Fruit fly (Drosophila melanogaster): ENCODE measurements around the gene Rlip.

- no peak for TF ChIP-seq CG8478 (optimal IDR thresholded peaks at IDR 0.05)
- no peak for TF ChIP-seq CTCF (optimal IDR thresholded peaks at IDR 0.05)
Observed at dm6 chr3R:21057519-21057918, 40.0 kb downstream of the Rlip start.

Data from S2 (cell line).